Worm (Caenorhabditis elegans) whole organism, L4/young adult: ENCODE data around the gene R08C7.8.

Source experiments
- W03F9.2 ChIP-seq: fragments of 150-350 bp; optimal IDR thresholded peaks from 2 replicates; lab custom pipeline; 2014; ENCODE audit warnings: missing biosample characterization, missing genetic modification characterization
- him-1 ChIP-seq: sonication (generic microtip); optimal IDR thresholded peaks from 2 replicates; lab custom pipeline; 2016; ENCODE audit warnings: missing genotype, missing genetic modification reagents, missing genetic modification characterization, missing compliant biosample characterization

DNA sequence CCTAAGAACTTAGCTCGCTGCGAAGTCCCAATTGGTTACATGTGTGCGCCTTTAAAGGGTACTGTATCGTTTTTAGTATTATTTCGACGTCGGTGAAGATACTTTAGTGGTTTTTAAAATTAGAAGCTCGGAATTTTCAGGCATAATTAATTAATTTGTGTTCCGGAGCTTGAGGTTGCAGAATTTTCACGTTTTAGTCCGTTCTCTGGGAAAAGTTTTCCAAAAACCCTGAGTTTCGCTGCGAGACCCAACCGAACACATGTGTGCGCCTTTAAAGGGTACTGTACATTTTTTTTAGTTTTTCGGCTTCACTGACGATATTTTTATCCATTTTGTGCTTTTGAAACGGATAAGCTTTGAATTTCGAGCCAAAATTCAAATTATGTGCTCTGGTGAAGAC lies 40.9 kb downstream of the R08C7.8 start:
- TF ChIP-seq W03F9.2 (tag; lab: Kevin White, UChicago): peak; percentile 29
- no peak for TF ChIP-seq him-1 (tag; lab: Kevin White, UChicago)
